Worm (Caenorhabditis elegans) whole organism, mixed stage, embryonic: ENCODE measurements around the gene F44A6.3.

Experiments used
- bed-3 ChIP-seq: fragments of 200-800 bp; sonication (Bioruptor generic); optimal IDR thresholded peaks from 3 replicates; lab custom pipeline; 2018; ENCODE audit warnings: mild to moderate bottlenecking, missing genetic modification characterization, moderate library complexity, missing compliant biosample characterization
- blmp-1 ChIP-seq: fragments of 150-350 bp; optimal IDR thresholded peaks from 2 replicates; lab custom pipeline; 2014; ENCODE audit warnings: missing biosample characterization, missing genetic modification characterization
- elt-1 ChIP-seq: sonication (generic microtip); optimal IDR thresholded peaks from 2 replicates; lab custom pipeline; 2017; ENCODE audit warnings: missing genetic modification characterization, mild to moderate bottlenecking, missing compliant biosample characterization, antibody characterized with exemption, moderate library complexity, borderline replicate concordance; ENCODE audit not compliant: insufficient read depth
- elt-3 ChIP-seq: fragments of 150-350 bp; optimal IDR thresholded peaks from 2 replicates; lab custom pipeline; 2014; ENCODE audit warnings: missing biosample characterization, missing genetic modification characterization
- lsy-2 ChIP-seq: fragments of 150-350 bp; optimal IDR thresholded peaks from 2 replicates; lab custom pipeline; 2014; ENCODE audit warnings: missing biosample characterization, missing genetic modification characterization
- mls-2 ChIP-seq: sonication (generic microtip); optimal IDR thresholded peaks from 2 replicates; lab custom pipeline; 2016; ENCODE audit warnings: mild to moderate bottlenecking, missing genetic modification characterization, moderate library complexity, missing compliant biosample characterization
- nhr-12 ChIP-seq: fragments of 150-350 bp; optimal IDR thresholded peaks from 2 replicates; lab custom pipeline; 2014; ENCODE audit warnings: missing biosample characterization, missing genetic modification characterization
- nhr-237 ChIP-seq: fragments of 150-350 bp; optimal IDR thresholded peaks from 2 replicates; lab custom pipeline; 2014; ENCODE audit warnings: missing biosample characterization, missing genetic modification characterization
- nhr-28 ChIP-seq: fragments of 150-350 bp; optimal IDR thresholded peaks from 2 replicates; lab custom pipeline; 2014; ENCODE audit warnings: missing biosample characterization, missing genetic modification characterization
- nhr-76 ChIP-seq: sonication (generic microtip); optimal IDR thresholded peaks from 2 replicates; lab custom pipeline; 2017; ENCODE audit warnings: missing biosample characterization, missing genetic modification characterization
- pha-4 ChIP-seq: fragments of 150-350 bp; optimal IDR thresholded peaks from 2 replicates; lab custom pipeline; 2018; ENCODE audit warnings: missing biosample characterization, missing genetic modification reagents, missing genetic modification characterization
- unc-39 ChIP-seq: fragments of 150-350 bp; optimal IDR thresholded peaks from 2 replicates; lab custom pipeline; 2014; ENCODE audit warnings: missing biosample characterization, missing genetic modification characterization
- unc-62 ChIP-seq: fragments of 150-350 bp; optimal IDR thresholded peaks from 2 replicates; lab custom pipeline; 2014; ENCODE audit warnings: missing biosample characterization, missing genetic modification reagents, missing genetic modification characterization
- ztf-11 ChIP-seq: fragments of 150-350 bp; optimal IDR thresholded peaks from 2 replicates; lab custom pipeline; 2014; ENCODE audit warnings: missing biosample characterization, missing genetic modification characterization

DNA sequence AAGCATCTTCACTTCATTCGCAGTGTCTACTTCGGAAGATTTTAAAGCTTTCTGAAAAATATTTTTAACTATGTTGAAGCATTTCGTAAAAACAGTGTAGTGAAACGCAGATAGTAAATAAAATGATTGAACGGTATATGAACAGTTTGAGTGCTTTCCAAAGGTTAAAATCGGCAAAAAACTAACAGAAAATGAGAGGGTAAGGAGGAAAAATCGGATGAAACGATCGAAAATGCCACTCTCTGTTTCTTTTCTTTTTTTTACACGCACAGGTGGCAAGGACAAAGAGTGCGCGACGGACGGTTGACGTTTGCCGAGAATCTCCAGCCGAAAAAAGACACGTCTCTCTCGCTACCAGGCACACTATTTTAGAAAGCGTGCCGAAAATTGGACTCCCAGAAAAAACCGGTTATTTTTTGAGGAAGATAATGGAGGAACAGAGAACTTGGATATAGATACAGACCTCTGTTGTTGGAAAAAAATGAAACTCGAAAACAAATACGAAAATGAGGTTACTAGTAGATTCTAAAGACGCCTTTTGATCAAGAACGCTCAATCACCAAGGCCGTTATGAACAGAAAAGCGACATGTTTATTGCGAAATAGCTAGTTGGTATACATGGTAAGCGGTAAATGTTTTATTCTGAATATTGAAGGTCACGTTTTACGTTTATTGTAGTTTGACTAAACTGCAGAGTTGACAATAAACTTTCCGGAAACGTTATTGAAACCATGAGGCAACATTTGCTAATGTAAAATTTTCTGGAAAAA is 18.1 kb upstream of the F44A6.3 start, which contains the start of gene myrf-2:
- TF ChIP-seq elt-1 (tag; lab: Kevin White, UChicago) (no peak), bed-3 (GFP tag; lab: Kevin White, UChicago) (no peak), nhr-12 (tag; lab: Kevin White, UChicago) (no peak), nhr-237 (tag; lab: Kevin White, UChicago) (no peak), unc-62 (no peak), ztf-11 (no peak), lsy-2 (tag; lab: Kevin White, UChicago) (no peak), nhr-28 (tag; lab: Kevin White, UChicago) (no peak), elt-3 (no peak), blmp-1 (tag; lab: Kevin White, UChicago) (no peak), unc-39 (tag; lab: Kevin White, UChicago) (no peak), mls-2 (tag; lab: Kevin White, UChicago) (no peak), nhr-76 (tag; lab: Kevin White, UChicago) (no peak), pha-4 (tag; lab: Kevin White, UChicago) (no peak)
